Worm (Caenorhabditis elegans) whole organism, dauer: ENCODE results near the gene asah-2.

Source experiments
- unc-62 ChIP-seq: sonication (generic microtip); optimal IDR thresholded peaks from 2 replicates; lab custom pipeline; 2017; ENCODE audit warnings: missing biosample characterization, missing genetic modification reagents, missing genetic modification characterization

asah-2 gene

ce11 chrII:10139177-10139640 lies at the start of gene asah-2:
asah-2 (plus strand) TSS chrII:10139590.
- no peak for TF ChIP-seq unc-62 (GFP tag; lab: Kevin White, UChicago)

ce11 chrII:10093120-10093519 lies 46.3 kb upstream of the asah-2 start:
- TF ChIP-seq unc-62 (GFP tag; lab: Kevin White, UChicago) = no peak

- TF ChIP-seq unc-62 (GFP tag; lab: Kevin White, UChicago) = no peak
Observed at ce11 chrII:10094190-10094923, 45.0 kb upstream of the asah-2 start, which contains the start of gene lact-2. lact-2 (plus strand) TSS chrII:10094873.

ce11 chrII:10095224-10095623 lies 44.2 kb upstream of the asah-2 start:
- no peak for TF ChIP-seq unc-62 (GFP tag; lab: Kevin White, UChicago)

ce11 chrII:10098428-10098827 lies 41.0 kb upstream of the asah-2 start:
- TF ChIP-seq unc-62 (GFP tag; lab: Kevin White, UChicago) = no peak

- TF ChIP-seq unc-62 (GFP tag; lab: Kevin White, UChicago) = no peak
Observed at ce11 chrII:10099072-10099471, 40.3 kb upstream of the asah-2 start.

ce11 chrII:10099804-10100360 lies 39.5 kb upstream of the asah-2 start, which contains the start of the genes pas-7 and puf-12:
pas-7 (minus strand) TSS chrII:10099854.
puf-12 (plus strand) TSS chrII:10100310.
- TF ChIP-seq unc-62 (GFP tag; lab: Kevin White, UChicago) = no peak

- TF ChIP-seq unc-62 (GFP tag; lab: Kevin White, UChicago) = no peak
Observed at ce11 chrII:10103212-10103611, 36.2 kb upstream of the asah-2 start.

ce11 chrII:10105604-10106003 lies 33.8 kb upstream of the asah-2 start, which contains the start of gene ZK945.4:
ZK945.4 (minus strand) TSS chrII:10105704.
- TF ChIP-seq unc-62 (GFP tag; lab: Kevin White, UChicago) = no peak

- no peak for TF ChIP-seq unc-62 (GFP tag; lab: Kevin White, UChicago)
Observed at ce11 chrII:10106870-10107269, 32.5 kb upstream of the asah-2 start, which contains the start of gene ZK945.6. ZK945.6 (minus strand) TSS chrII:10106970.

- no peak for TF ChIP-seq unc-62 (GFP tag; lab: Kevin White, UChicago)
Observed at ce11 chrII:10108377-10108776, 31.0 kb upstream of the asah-2 start, which contains the start of the genes ZK945.7 and ZK945.8. ZK945.7 (minus strand) TSS chrII:10108477. ZK945.8 (plus strand) TSS chrII:10108651.

- no peak for TF ChIP-seq unc-62 (GFP tag; lab: Kevin White, UChicago)
Observed at ce11 chrII:10116690-10117089, 22.7 kb upstream of the asah-2 start.

ce11 chrII:10121725-10122124 lies 17.7 kb upstream of the asah-2 start, which contains the start of gene lov-1:
lov-1 (minus strand) TSS chrII:10121825.
- no peak for TF ChIP-seq unc-62 (GFP tag; lab: Kevin White, UChicago)

ce11 chrII:10122465-10122864 lies 16.9 kb upstream of the asah-2 start, which contains the start of gene F27E5.7:
F27E5.7 (plus strand) TSS chrII:10122765.
- no peak for TF ChIP-seq unc-62 (GFP tag; lab: Kevin White, UChicago)

- no peak for TF ChIP-seq unc-62 (GFP tag; lab: Kevin White, UChicago)
Observed at ce11 chrII:10127389-10127788, 12.0 kb upstream of the asah-2 start, which contains the start of gene F27E5.8. F27E5.8 (minus strand) TSS chrII:10127489.

- no peak for TF ChIP-seq unc-62 (GFP tag; lab: Kevin White, UChicago)
Observed at ce11 chrII:10131760-10132159, 7.6 kb upstream of the asah-2 start, which contains the start of gene F27E5.5. F27E5.5 (minus strand) TSS chrII:10131860.
